Worm (Caenorhabditis elegans) whole organism, young adult: ENCODE results near the gene scl-5.
A peak's percentile ranks its signal among the peaks of the same experiment; 100 is the strongest.

Experiments
- B0261.1 ChIP-seq: sonication (generic microtip); optimal IDR thresholded peaks from 2 replicates; lab custom pipeline; 2016; ENCODE audit warnings: mild to moderate bottlenecking, missing genetic modification characterization, moderate library complexity, missing compliant biosample characterization
- B0336.3 ChIP-seq: fragments of 200-800 bp; sonication (Bioruptor generic); IDR thresholded peaks from 2 replicates; pipeline ENCODE4 v1.3.6; 2022; ENCODE audit warnings: missing genetic modification characterization, missing compliant biosample characterization
- C06A6.2 ChIP-seq: fragments of 200-800 bp; sonication (Bioruptor generic); conservative IDR thresholded peaks from 2 replicates; pipeline ENCODE4 v1.3.6; 2022; ENCODE audit warnings: missing genetic modification characterization, missing compliant biosample characterization
- D2030.7 ChIP-seq: fragments of 200-800 bp; sonication (Bioruptor generic); IDR thresholded peaks from 2 replicates; pipeline ENCODE4 v1.3.6; 2022; ENCODE audit warnings: missing genetic modification reagents, missing genetic modification characterization, missing compliant biosample characterization
- F23B12.7 ChIP-seq: sonication (generic microtip); optimal IDR thresholded peaks from 2 replicates; lab custom pipeline; 2017; ENCODE audit warnings: missing genetic modification characterization, mild to moderate bottlenecking, missing compliant biosample characterization, antibody characterized with exemption, moderate library complexity; ENCODE audit not compliant: insufficient read depth
- F37B4.10 ChIP-seq: fragments of 200-800 bp; sonication (Bioruptor generic); IDR thresholded peaks from 2 replicates; pipeline ENCODE4 v1.3.6; 2022; ENCODE audit warnings: missing genetic modification characterization, missing compliant biosample characterization
- F49E8.2 ChIP-seq: sonication (generic microtip); optimal IDR thresholded peaks from 3 replicates; lab custom pipeline; 2017; ENCODE audit warnings: missing genetic modification characterization, mild to moderate bottlenecking, missing compliant biosample characterization, antibody characterized with exemption, moderate library complexity; ENCODE audit not compliant: insufficient read depth
- F52B5.7 ChIP-seq: sonication (generic microtip); optimal IDR thresholded peaks from 2 replicates; lab custom pipeline; 2016; ENCODE audit warnings: mild to moderate bottlenecking, missing genetic modification characterization, missing compliant biosample characterization
- K11D2.4 ChIP-seq: fragments of 200-800 bp; sonication (Bioruptor generic); IDR thresholded peaks from 2 replicates; pipeline ENCODE4 v1.3.6; 2022; ENCODE audit warnings: missing genetic modification reagents, missing genetic modification characterization, missing compliant biosample characterization
- K12H6.12 ChIP-seq: fragments of 200-800 bp; sonication (Bioruptor generic); optimal IDR thresholded peaks from 2 replicates; lab custom pipeline; 2018; ENCODE audit warnings: mild to moderate bottlenecking, missing genetic modification characterization, missing compliant biosample characterization
- T07F8.4 ChIP-seq: sonication (generic microtip); optimal IDR thresholded peaks from 2 replicates; lab custom pipeline; 2016; ENCODE audit warnings: mild to moderate bottlenecking, missing genetic modification characterization, moderate library complexity, missing compliant biosample characterization
- Y53G8AR.9 ChIP-seq: fragments of 200-800 bp; sonication (Bioruptor generic); conservative IDR thresholded peaks from 2 replicates; pipeline ENCODE4 v1.3.6; 2022; ENCODE audit warnings: missing genetic modification reagents, missing genetic modification characterization, missing compliant biosample characterization
- Y56A3A.18 ChIP-seq: fragments of 200-800 bp; sonication (Bioruptor generic); IDR thresholded peaks from 2 replicates; pipeline ENCODE4 v1.3.6; 2022; ENCODE audit warnings: missing genetic modification reagents, missing genetic modification characterization, missing compliant biosample characterization
- Y79H2A.3 ChIP-seq: fragments of 200-800 bp; sonication (Bioruptor generic); conservative IDR thresholded peaks from 2 replicates; pipeline ENCODE4 v1.3.6; 2022; ENCODE audit warnings: missing genetic modification reagents, missing genetic modification characterization, missing compliant biosample characterization
- ZK185.1 ChIP-seq: sonication (generic microtip); optimal IDR thresholded peaks from 2 replicates; lab custom pipeline; 2016; ENCODE audit warnings: mild to moderate bottlenecking, missing genetic modification characterization, missing compliant biosample characterization; ENCODE audit not compliant: poor library complexity, severe bottlenecking
- aptf-3 ChIP-seq: fragments of 200-800 bp; sonication (Bioruptor generic); IDR thresholded peaks from 2 replicates; pipeline ENCODE4 v1.3.6; 2022; ENCODE audit warnings: missing genetic modification characterization, missing compliant biosample characterization
- attf-6 ChIP-seq: fragments of 200-800 bp; sonication (Bioruptor generic); IDR thresholded peaks from 2 replicates; pipeline ENCODE4 v1.3.6; 2022; ENCODE audit warnings: missing genetic modification reagents, missing genetic modification characterization, missing compliant biosample characterization
- cebp-1 ChIP-seq, 2 experiments: fragments of 200-800 bp in 1 of 2; sonication (Bioruptor generic) in 1 of 2; sonication (generic microtip) in 1 of 2; IDR thresholded peaks in 1 of 2; optimal IDR thresholded peaks in 1 of 2; 2 replicates each; pipeline versions ENCODE4 v1.3.6 to Lab custom; 2017 to 2022; ENCODE audit warnings: missing compliant biosample characterization in 2 of 2, missing genetic modification characterization in 2 of 2, mild to moderate bottlenecking in 1 of 2, missing genetic modification reagents in 1 of 2, moderate library complexity in 1 of 2
- cebp-2 ChIP-seq: fragments of 200-800 bp; sonication (Bioruptor generic); IDR thresholded peaks from 2 replicates; pipeline ENCODE4 v1.3.6; 2022; ENCODE audit warnings: missing genetic modification characterization, missing compliant biosample characterization
- ceh-91 ChIP-seq: fragments of 200-800 bp; sonication (Bioruptor generic); IDR thresholded peaks from 2 replicates; pipeline ENCODE4 v1.3.6; 2022; ENCODE audit warnings: missing genetic modification reagents, missing genetic modification characterization, missing compliant biosample characterization
- egl-18 ChIP-seq: fragments of 200-800 bp; sonication (Bioruptor generic); IDR thresholded peaks from 2 replicates; pipeline ENCODE4 v1.3.6; 2022; ENCODE audit warnings: missing genetic modification reagents, missing genetic modification characterization, missing compliant biosample characterization
- ets-4 ChIP-seq: fragments of 200-800 bp; sonication (Bioruptor generic); optimal IDR thresholded peaks from 2 replicates; lab custom pipeline; 2018; ENCODE audit warnings: mild to moderate bottlenecking, missing genetic modification characterization, missing compliant biosample characterization
- gei-17 ChIP-seq: fragments of 200-800 bp; sonication (Bioruptor generic); optimal IDR thresholded peaks from 2 replicates; lab custom pipeline; 2018; ENCODE audit warnings: mild to moderate bottlenecking, missing genetic modification characterization, missing compliant biosample characterization
- him-1 ChIP-seq: sonication (generic microtip); optimal IDR thresholded peaks from 2 replicates; lab custom pipeline; 2016; ENCODE audit warnings: missing genotype, missing genetic modification reagents, missing genetic modification characterization, missing compliant biosample characterization
- lag-1 ChIP-seq: fragments of 200-800 bp; sonication (Bioruptor generic); IDR thresholded peaks from 2 replicates; pipeline ENCODE4 v1.3.6; 2022; ENCODE audit warnings: missing genetic modification reagents, missing genetic modification characterization, missing compliant biosample characterization
- madf-3 ChIP-seq: fragments of 200-800 bp; sonication (Bioruptor generic); IDR thresholded peaks from 2 replicates; pipeline ENCODE4 v1.3.6; 2022; ENCODE audit warnings: missing genetic modification reagents, missing genetic modification characterization, missing compliant biosample characterization
- madf-6 ChIP-seq: fragments of 200-800 bp; sonication (Bioruptor generic); IDR thresholded peaks from 2 replicates; pipeline ENCODE4 v1.3.6; 2022; ENCODE audit warnings: missing genetic modification reagents, missing genetic modification characterization, missing compliant biosample characterization
- mcd-1 ChIP-seq: fragments of 200-800 bp; sonication (Bioruptor generic); IDR thresholded peaks from 2 replicates; pipeline ENCODE4 v1.3.6; 2022; ENCODE audit warnings: missing genetic modification reagents, missing genetic modification characterization, missing compliant biosample characterization
- nhr-80 ChIP-seq: sonication (generic microtip); optimal IDR thresholded peaks from 2 replicates; lab custom pipeline; 2016; ENCODE audit warnings: missing genetic modification characterization, missing compliant biosample characterization
- snpc-1.3 ChIP-seq: sonication (generic microtip); optimal IDR thresholded peaks from 2 replicates; lab custom pipeline; 2017; ENCODE audit warnings: missing genetic modification characterization, mild to moderate bottlenecking, missing compliant biosample characterization, antibody characterized with exemption, moderate library complexity, missing genotype, missing genetic modification reagents; ENCODE audit not compliant: insufficient read depth
- somi-1 ChIP-seq: fragments of 200-800 bp; sonication (Bioruptor generic); optimal IDR thresholded peaks from 2 replicates; lab custom pipeline; 2018; ENCODE audit warnings: mild to moderate bottlenecking, missing genetic modification characterization, missing compliant biosample characterization
- unc-62 ChIP-seq: fragments of 150-350 bp; optimal IDR thresholded peaks from 2 replicates; lab custom pipeline; 2014; ENCODE audit warnings: missing biosample characterization, missing genetic modification reagents, missing genetic modification characterization
- xnd-1 ChIP-seq: sonication (generic microtip); optimal IDR thresholded peaks from 2 replicates; lab custom pipeline; 2016; ENCODE audit warnings: missing genotype, missing genetic modification reagents, missing genetic modification characterization, missing compliant biosample characterization
- zfh-2 ChIP-seq: fragments of 200-800 bp; sonication (Bioruptor generic); conservative IDR thresholded peaks from 2 replicates; pipeline ENCODE4 v1.3.6; 2022; ENCODE audit warnings: missing genetic modification reagents, missing genetic modification characterization, missing compliant biosample characterization
- ztf-18 ChIP-seq: sonication (generic microtip); optimal IDR thresholded peaks from 2 replicates; lab custom pipeline; 2016; ENCODE audit warnings: missing genotype, mild to moderate bottlenecking, missing genetic modification characterization, missing compliant biosample characterization
- ztf-28 ChIP-seq: fragments of 200-800 bp; sonication (Bioruptor generic); IDR thresholded peaks from 2 replicates; pipeline ENCODE4 v1.3.6; 2022; ENCODE audit warnings: missing genetic modification reagents, missing genetic modification characterization, missing compliant biosample characterization
- ztf-3 ChIP-seq: fragments of 200-800 bp; sonication (Bioruptor generic); optimal IDR thresholded peaks from 2 replicates; lab custom pipeline; 2018; ENCODE audit warnings: mild to moderate bottlenecking, missing genetic modification characterization, missing compliant biosample characterization

scl-5 gene

DNA sequence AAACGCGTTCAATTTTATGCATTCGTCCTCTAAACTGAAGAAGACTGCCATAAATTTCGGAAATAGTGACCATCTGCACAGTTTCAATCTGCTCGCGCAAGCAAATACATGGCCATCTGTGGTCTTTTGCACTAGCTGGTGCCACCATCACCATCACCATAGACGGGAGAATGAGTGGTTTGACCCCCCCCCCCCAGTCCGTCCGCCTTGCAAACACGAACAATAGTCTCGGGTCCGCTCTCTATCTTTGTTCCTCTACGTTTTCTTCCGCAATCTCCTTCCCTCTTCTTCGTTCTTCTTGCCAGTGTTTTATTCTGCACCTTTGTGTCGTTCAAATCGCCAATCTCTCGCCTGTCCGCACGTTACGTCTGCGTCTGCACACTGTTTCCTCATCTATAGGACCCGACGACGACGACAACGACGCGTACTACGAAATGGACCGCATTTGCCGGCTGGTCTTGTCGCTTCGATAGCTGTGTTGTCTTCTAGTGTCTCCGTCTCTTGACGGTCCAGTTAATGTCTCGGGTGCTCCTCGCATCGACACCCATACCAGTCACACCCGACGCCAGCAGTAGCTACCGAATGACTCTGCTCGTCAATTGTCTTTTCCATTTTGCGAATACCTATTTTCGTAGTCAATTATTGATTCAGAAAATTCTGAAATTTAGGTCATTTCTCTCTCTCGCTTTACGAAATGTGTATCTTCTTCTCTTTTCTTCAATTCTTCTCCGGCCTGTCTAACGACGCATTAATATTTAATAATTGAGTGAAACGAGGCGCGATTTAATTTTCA lies 33.9 kb upstream of the scl-5 start:
- TF ChIP-seq B0336.3 (peak; percentile 36; the same call in 1 of the 2 replicates), zfh-2 (GFP tag; lab: Robert Waterston, UW) (peak; percentile 65), somi-1 (GFP tag; lab: Kevin White, UChicago) (no peak), cebp-2 (GFP tag; lab: Robert Waterston, UW) (0 out of 2 replicates have a peak, but pooled peaks have one; percentile 59), snpc-1.3 (no peak)

DNA sequence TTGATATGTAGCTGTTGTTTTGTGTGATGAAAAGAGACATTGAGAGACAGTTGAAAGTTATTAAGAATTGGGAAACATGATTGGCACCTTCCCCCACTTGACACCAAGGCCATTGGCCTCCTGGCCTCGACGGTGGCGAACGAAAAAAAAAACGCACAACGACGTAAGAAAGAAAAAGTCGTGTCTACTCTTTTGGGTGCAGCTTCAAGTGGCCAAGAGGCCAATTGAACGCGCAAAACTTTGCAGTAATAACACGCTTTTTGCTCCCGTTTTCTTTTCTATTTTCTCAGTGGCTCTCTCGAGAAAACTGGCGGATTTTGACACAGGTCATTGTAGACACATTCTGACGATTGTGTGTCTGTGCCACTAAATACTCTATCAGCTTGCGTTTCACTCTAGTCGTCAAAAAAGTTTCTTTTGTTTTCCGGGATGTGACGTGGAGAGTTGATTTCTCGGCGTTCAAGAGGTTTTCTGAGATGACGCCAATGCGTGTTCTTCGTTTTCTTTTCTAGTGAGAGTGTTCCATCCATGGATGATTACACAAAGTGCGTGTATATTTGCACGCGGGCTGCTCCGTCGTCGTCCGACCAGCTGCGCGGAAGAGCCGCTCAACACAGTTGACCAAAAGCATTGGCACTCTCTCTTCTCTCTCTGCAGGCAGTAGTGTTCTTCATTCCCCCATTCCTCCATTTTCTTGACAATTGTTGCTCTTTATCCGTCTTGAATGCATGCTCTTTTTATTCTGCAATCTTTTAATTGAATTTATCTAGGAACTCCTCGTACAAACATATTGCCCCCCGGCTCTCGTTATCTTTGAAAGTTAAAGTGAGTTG lies 33.1 kb upstream of the scl-5 start:
- TF ChIP-seq Y56A3A.18 (no peak), madf-6 (GFP tag; lab: Robert Waterston, UW) (0 out of 2 replicates have a peak, but pooled peaks have one; percentile 9), him-1 (tag; lab: Kevin White, UChicago) (no peak), K12H6.12 (no peak), zfh-2 (GFP tag; lab: Robert Waterston, UW) (peak; percentile 38; the same call in 1 of the 2 replicates), ztf-18 (tag; lab: Kevin White, UChicago) (peak; percentile 2), K11D2.4 (GFP tag; lab: Robert Waterston, UW) (no peak), cebp-2 (GFP tag; lab: Robert Waterston, UW) (no peak), Y53G8AR.9 (0 out of 2 replicates have a peak, but pooled peaks have one; percentile 20), attf-6 (no peak)

DNA sequence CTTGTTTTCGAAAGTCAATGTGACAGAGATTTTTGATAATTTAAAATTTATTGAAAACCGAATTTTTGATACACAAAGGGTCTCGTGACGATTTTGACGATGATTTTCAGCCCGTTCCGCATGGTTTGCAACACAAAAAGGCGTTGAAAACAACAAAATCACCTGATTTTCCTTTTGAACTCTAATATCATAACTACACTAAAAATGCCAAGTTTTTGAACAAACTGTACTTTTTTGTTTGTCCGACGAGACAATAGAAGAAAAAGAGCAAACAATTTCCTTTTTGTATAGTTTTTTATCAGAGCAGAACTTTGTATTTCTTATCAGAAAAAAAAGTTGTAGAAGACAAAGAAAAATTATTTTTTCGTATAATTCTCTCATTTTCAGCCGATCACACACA lies 31.7 kb upstream of the scl-5 start:
- TF ChIP-seq nhr-80 (tag; lab: Kevin White, UChicago) (peak; percentile 29), xnd-1 (tag; lab: Kevin White, UChicago) (no peak), cebp-1 (GFP tag; IDR thresholded peaks at IDR 0.05; lab: Robert Waterston, UW) (no peak), cebp-1 (tag; optimal IDR thresholded peaks at IDR 0.05; lab: Kevin White, UChicago) (peak; percentile 4), aptf-3 (no peak)

ce11 chrIV:13033516-13033915 lies 30.3 kb upstream of the scl-5 start:
- peak; percentile 25 for TF ChIP-seq F52B5.7 (tag; lab: Kevin White, UChicago)
- TF ChIP-seq zfh-2 (GFP tag; lab: Robert Waterston, UW): peak; percentile 65
- TF ChIP-seq ztf-28 (GFP tag; lab: Robert Waterston, UW): no peak
- TF ChIP-seq him-1 (tag; lab: Kevin White, UChicago): no peak
- TF ChIP-seq madf-3 (GFP tag; lab: Robert Waterston, UW): 0 out of 2 replicates have a peak, but pooled peaks have one; percentile 30
- TF ChIP-seq mcd-1 (GFP tag; lab: Robert Waterston, UW): no peak
- TF ChIP-seq D2030.7 (GFP tag; lab: Robert Waterston, UW): no peak
- no peak for TF ChIP-seq ZK185.1 (tag; lab: Kevin White, UChicago)
- TF ChIP-seq C06A6.2 (GFP tag; lab: Robert Waterston, UW): no peak
- TF ChIP-seq cebp-2 (GFP tag; lab: Robert Waterston, UW): 0 out of 2 replicates have a peak, but pooled peaks have one; percentile 86
- 0 out of 2 replicates have a peak, but pooled peaks have one; percentile 47 for TF ChIP-seq egl-18 (GFP tag; lab: Robert Waterston, UW)

DNA sequence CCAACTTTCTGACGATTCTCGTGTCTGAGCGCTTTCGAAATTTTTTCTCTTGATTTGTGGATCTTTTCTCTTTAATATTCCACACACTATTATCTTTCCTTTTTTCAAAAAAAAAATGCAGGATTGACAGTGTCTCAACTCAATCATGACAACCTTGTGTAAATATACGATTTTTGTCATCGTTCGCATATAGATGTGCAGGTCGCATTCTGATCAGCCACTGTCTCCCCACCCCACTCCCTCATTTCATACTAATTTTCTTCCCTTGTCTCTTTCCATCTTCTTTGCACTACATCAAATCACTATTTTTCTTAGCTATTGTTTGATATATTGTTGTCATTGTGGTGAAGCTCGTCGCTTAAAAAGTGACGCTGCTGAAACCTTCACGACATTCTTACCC lies 28.5 kb upstream of the scl-5 start:
- no peak for TF ChIP-seq ztf-3 (GFP tag; lab: Kevin White, UChicago)
- TF ChIP-seq madf-3 (GFP tag; lab: Robert Waterston, UW): 0 out of 2 replicates have a peak, but pooled peaks have one; percentile 32
- TF ChIP-seq F37B4.10 (GFP tag; lab: Robert Waterston, UW): no peak
- TF ChIP-seq F49E8.2 (tag; lab: Kevin White, UChicago): peak; percentile 11
- TF ChIP-seq Y79H2A.3 (GFP tag; lab: Robert Waterston, UW): peak; percentile 52; the same call in 1 of the 2 replicates
- TF ChIP-seq ets-4 (GFP tag; lab: Kevin White, UChicago): no peak
- no peak for TF ChIP-seq ceh-91 (GFP tag; lab: Robert Waterston, UW)
- no peak for TF ChIP-seq unc-62
- peak; percentile 40; the same call in 1 of the 2 replicates for TF ChIP-seq B0336.3
- no peak for TF ChIP-seq B0261.1 (tag; lab: Kevin White, UChicago)
- no peak for TF ChIP-seq lag-1 (GFP tag; lab: Robert Waterston, UW)
- TF ChIP-seq gei-17: no peak
- no peak for TF ChIP-seq T07F8.4 (tag; lab: Kevin White, UChicago)
- no peak for TF ChIP-seq F23B12.7 (tag; lab: Kevin White, UChicago)
